Worm (Caenorhabditis elegans) whole organism, L1 larva: ENCODE measurements around the gene mdt-6.

ENCODE experiments used
- egl-27 ChIP-seq, 2 experiments: fragments of 150-350 bp in 1 of 2; sonication (generic microtip); optimal IDR thresholded peaks; 3 replicates each; lab custom pipeline; 2017 to 2018; ENCODE audit warnings: missing biosample characterization in 2 of 2, missing genetic modification characterization in 2 of 2, missing genetic modification reagents in 2 of 2
- jun-1 ChIP-seq: fragments of 150-350 bp; optimal IDR thresholded peaks from 2 replicates; lab custom pipeline; 2014; ENCODE audit warnings: missing biosample characterization, missing genetic modification reagents, missing genetic modification characterization
- mdl-1 ChIP-seq, 2 experiments: fragments of 150-350 bp; optimal IDR thresholded peaks; 2 replicates each; lab custom pipeline; 2014 to 2017; ENCODE audit warnings: missing biosample characterization in 2 of 2, missing genetic modification characterization in 2 of 2, inconsistent platforms in 1 of 2
- tbx-2 ChIP-seq: sonication (generic microtip); optimal IDR thresholded peaks from 2 replicates; lab custom pipeline; 2016; ENCODE audit warnings: missing genetic modification characterization, missing compliant biosample characterization

- no peak for TF ChIP-seq egl-27 (tag; optimal IDR thresholded peaks at IDR 0.05; lab: Kevin White, UChicago)
- TF ChIP-seq tbx-2 (tag; lab: Kevin White, UChicago) = no peak
- TF ChIP-seq jun-1 (tag; lab: Kevin White, UChicago) = no peak
- no peak for TF ChIP-seq mdl-1 (tag; optimal IDR thresholded peaks at IDR 0.05; lab: Kevin White, UChicago)
These were observed 26.2 kb upstream of the mdt-6 start, which contains the start of gene VC5.2 for ce11 chrV:7085518-7086104.
